Fruit fly (Drosophila melanogaster) whole organism, embryonic: Measurements from ENCODE around the gene Ugt36F1.

Source experiments
- Abd-B ChIP-seq: fragments of 200-800 bp; sonication (Bioruptor generic); optimal IDR thresholded peaks from 2 replicates; lab custom pipeline; 2018; ENCODE audit warnings: missing biosample characterization, mild to moderate bottlenecking, missing genetic modification characterization, moderate library complexity
- Aef1 ChIP-seq: fragments of 200-800 bp; sonication (Bioruptor generic); IDR thresholded peaks from 3 replicates; pipeline ENCODE4 v1.3.6; 2022; ENCODE audit warnings: missing biosample characterization, missing genetic modification characterization
- Atf3 ChIP-seq: fragments of 200-800 bp; sonication (Bioruptor generic); optimal IDR thresholded peaks from 3 replicates; lab custom pipeline; 2016; ENCODE audit warnings: missing biosample characterization, missing genetic modification characterization
- B-H1 ChIP-seq: fragments of 200-800 bp; sonication (Bioruptor generic); IDR thresholded peaks from 3 replicates; pipeline ENCODE4 v1.3.6; 2022; ENCODE audit warnings: missing biosample characterization, missing genetic modification characterization
- Bdp1 ChIP-seq: fragments of 200-800 bp; sonication (Bioruptor generic); optimal IDR thresholded peaks from 3 replicates; lab custom pipeline; 2016; ENCODE audit warnings: missing biosample characterization, missing genetic modification characterization
- CG11723 ChIP-seq: fragments of 200-800 bp; sonication (Bioruptor generic); optimal IDR thresholded peaks from 2 replicates; lab custom pipeline; 2017; ENCODE audit warnings: missing biosample characterization, mild to moderate bottlenecking, missing genetic modification characterization
- CG12104 ChIP-seq: fragments of 200-800 bp; sonication (Bioruptor generic); optimal IDR thresholded peaks from 3 replicates; lab custom pipeline; 2016; ENCODE audit warnings: missing biosample characterization, missing genetic modification characterization
- CG16779 ChIP-seq: fragments of 200-800 bp; sonication (Bioruptor generic); IDR thresholded peaks from 2 replicates; pipeline ENCODE4 v1.3.6; 2022; ENCODE audit warnings: missing biosample characterization, missing genetic modification characterization
- CG2889 ChIP-seq: fragments of 200-800 bp; sonication (Bioruptor generic); IDR thresholded peaks from 3 replicates; pipeline ENCODE4 v1.3.6; 2022; ENCODE audit warnings: missing biosample characterization, missing genetic modification characterization
- CG30020 ChIP-seq: fragments of 200-800 bp; optimal IDR thresholded peaks from 2 replicates; lab custom pipeline; 2019; ENCODE audit warnings: missing biosample characterization, mild to moderate bottlenecking, missing genetic modification characterization, moderate library complexity
- CG4404 ChIP-seq: fragments of 200-800 bp; sonication (Bioruptor generic); IDR thresholded peaks from 2 replicates; pipeline ENCODE4 v1.3.6; 2022; ENCODE audit warnings: missing biosample characterization, missing genetic modification characterization
- CG4617 ChIP-seq: fragments of 200-800 bp; sonication (Bioruptor generic); optimal IDR thresholded peaks from 3 replicates; lab custom pipeline; 2016; ENCODE audit warnings: missing biosample characterization, missing genetic modification characterization, borderline replicate concordance
- CG6175 ChIP-seq: fragments of 200-800 bp; sonication (Bioruptor generic); IDR thresholded peaks from 3 replicates; pipeline ENCODE4 v1.3.6; 2022; ENCODE audit warnings: missing biosample characterization, missing genetic modification characterization
- CG6689 ChIP-seq: fragments of 200-800 bp; sonication (Bioruptor generic); IDR thresholded peaks from 2 replicates; pipeline ENCODE4 v1.3.6; 2022; ENCODE audit warnings: missing biosample characterization, missing genetic modification characterization
- CG6791 ChIP-seq: fragments of 200-800 bp; sonication (Bioruptor generic); IDR thresholded peaks from 3 replicates; pipeline ENCODE4 v1.3.6; 2022; ENCODE audit warnings: missing biosample characterization, missing genetic modification characterization; ENCODE audit not compliant: partially characterized antibody
- CG7745 ChIP-seq: fragments of 200-800 bp; sonication (Bioruptor generic); optimal IDR thresholded peaks from 2 replicates; lab custom pipeline; 2018; ENCODE audit warnings: missing biosample characterization, mild to moderate bottlenecking, missing genetic modification characterization, moderate library complexity
- CG7928 ChIP-seq: fragments of 200-800 bp; sonication (Bioruptor generic); optimal IDR thresholded peaks from 2 replicates; lab custom pipeline; 2017; ENCODE audit warnings: missing biosample characterization, mild to moderate bottlenecking, missing genetic modification characterization
- CG9817 ChIP-seq: fragments of 200-800 bp; sonication (Bioruptor generic); optimal IDR thresholded peaks from 2 replicates; lab custom pipeline; 2018; ENCODE audit warnings: missing biosample characterization, mild to moderate bottlenecking, missing genetic modification characterization, moderate library complexity
- CG9932 ChIP-seq: fragments of 200-800 bp; sonication (Bioruptor generic); IDR thresholded peaks from 2 replicates; pipeline ENCODE4 v1.3.6; 2022; ENCODE audit warnings: missing biosample characterization, missing genetic modification characterization
- D19A ChIP-seq: fragments of 200-800 bp; optimal IDR thresholded peaks from 3 replicates; lab custom pipeline; 2019; ENCODE audit warnings: missing biosample characterization, mild to moderate bottlenecking, missing genetic modification characterization, moderate library complexity
- Dll ChIP-seq: fragments of 200-800 bp; sonication (Bioruptor generic); IDR thresholded peaks from 4 replicates; pipeline ENCODE4 v1.3.6; 2022; ENCODE audit warnings: missing biosample characterization, missing genetic modification characterization; ENCODE audit not compliant: partially characterized antibody
- Dp ChIP-seq: fragments of 200-800 bp; sonication (Bioruptor generic); optimal IDR thresholded peaks from 2 replicates; lab custom pipeline; 2018; ENCODE audit warnings: missing biosample characterization, mild to moderate bottlenecking, missing genetic modification characterization, moderate library complexity
- Eip74EF ChIP-seq, 2 experiments: fragments of 200-800 bp in 1 of 2; fragments of >200 bp in 1 of 2; sonication (Bioruptor generic) in 1 of 2; optimal IDR thresholded peaks; 2 replicates each; lab custom pipeline; 2017 to 2019; ENCODE audit warnings: missing biosample characterization in 2 of 2, missing genetic modification characterization in 2 of 2, mild to moderate bottlenecking in 1 of 2, moderate library complexity in 1 of 2
- HLH54F ChIP-seq: fragments of 200-800 bp; sonication (Bioruptor generic); optimal IDR thresholded peaks from 3 replicates; lab custom pipeline; 2016; ENCODE audit warnings: missing biosample characterization, missing genetic modification characterization
- HmgD ChIP-seq: fragments of 200-800 bp; sonication (Bioruptor generic); optimal IDR thresholded peaks from 3 replicates; lab custom pipeline; 2016; ENCODE audit warnings: missing biosample characterization, missing genetic modification characterization
- MESR4 ChIP-seq: fragments of 200-800 bp; sonication (Bioruptor generic); optimal IDR thresholded peaks from 2 replicates; lab custom pipeline; 2018; ENCODE audit warnings: missing biosample characterization, mild to moderate bottlenecking, missing genetic modification characterization, moderate library complexity
- Ptx1 ChIP-seq: fragments of 200-800 bp; sonication (Bioruptor generic); IDR thresholded peaks from 2 replicates; pipeline ENCODE4 v1.3.6; 2022; ENCODE audit warnings: missing biosample characterization, missing genetic modification characterization
- Rfx ChIP-seq: fragments of 200-800 bp; sonication (Bioruptor generic); IDR thresholded peaks from 2 replicates; pipeline ENCODE4 v1.3.6; 2022; ENCODE audit warnings: missing biosample characterization, missing genetic modification characterization
- Side ChIP-seq: fragments of 200-800 bp; sonication (Bioruptor generic); optimal IDR thresholded peaks from 2 replicates; lab custom pipeline; 2016; ENCODE audit warnings: missing biosample characterization, missing genetic modification characterization
- Sox100B ChIP-seq: fragments of 200-800 bp; sonication (Bioruptor generic); optimal IDR thresholded peaks from 3 replicates; lab custom pipeline; 2018; ENCODE audit warnings: missing biosample characterization, mild to moderate bottlenecking, missing genetic modification characterization
- Sry-δ ChIP-seq: fragments of 200-800 bp; sonication (Bioruptor generic); optimal IDR thresholded peaks from 2 replicates; lab custom pipeline; 2016; ENCODE audit warnings: missing biosample characterization, missing genetic modification characterization
- aop ChIP-seq: fragments of 200-800 bp; sonication (Bioruptor generic); IDR thresholded peaks from 2 replicates; pipeline ENCODE4 v1.3.6; 2022; ENCODE audit warnings: missing biosample characterization, missing genetic modification characterization
- cas ChIP-seq: fragments of 200-800 bp; sonication (Bioruptor generic); IDR thresholded peaks from 2 replicates; pipeline ENCODE4 v1.3.6; 2022; ENCODE audit warnings: missing biosample characterization, missing genetic modification characterization
- dm ChIP-seq: fragments of 200-800 bp; sonication (Bioruptor generic); optimal IDR thresholded peaks from 3 replicates; lab custom pipeline; 2016; ENCODE audit warnings: missing biosample characterization, missing genetic modification characterization
- eyg ChIP-seq: fragments of 200-800 bp; sonication (Bioruptor generic); optimal IDR thresholded peaks from 3 replicates; lab custom pipeline; 2016; ENCODE audit warnings: missing biosample characterization, missing genetic modification characterization
- inv ChIP-seq: fragments of 200-800 bp; sonication (Bioruptor generic); IDR thresholded peaks from 2 replicates; pipeline ENCODE4 v1.3.6; 2022; ENCODE audit warnings: missing biosample characterization, missing genetic modification characterization; ENCODE audit not compliant: partially characterized antibody
- mld ChIP-seq: fragments of 200-800 bp; sonication (Bioruptor generic); IDR thresholded peaks from 3 replicates; pipeline ENCODE4 v1.3.6; 2022; ENCODE audit warnings: missing biosample characterization, missing genetic modification characterization; ENCODE audit not compliant: partially characterized antibody
- nmo ChIP-seq: fragments of 200-800 bp; sonication (Bioruptor generic); optimal IDR thresholded peaks from 2 replicates; lab custom pipeline; 2018; ENCODE audit warnings: missing biosample characterization, mild to moderate bottlenecking, missing genetic modification characterization, moderate library complexity
- org-1 ChIP-seq: fragments of 200-800 bp; sonication (Bioruptor generic); optimal IDR thresholded peaks from 2 replicates; lab custom pipeline; 2017; ENCODE audit warnings: missing biosample characterization, missing genetic modification characterization
- otp ChIP-seq: fragments of 200-800 bp; sonication (Bioruptor generic); IDR thresholded peaks from 3 replicates; pipeline ENCODE4, ENCODE4 v1.3.6; 2022; ENCODE audit warnings: missing biosample characterization, missing genetic modification characterization
- pfk ChIP-seq: fragments of 200-800 bp; sonication (Bioruptor generic); optimal IDR thresholded peaks from 2 replicates; lab custom pipeline; 2018; ENCODE audit warnings: missing biosample characterization, mild to moderate bottlenecking, missing genetic modification characterization, moderate library complexity
- pho ChIP-seq: fragments of 200-800 bp; sonication (Bioruptor generic); optimal IDR thresholded peaks from 2 replicates; lab custom pipeline; 2016; ENCODE audit warnings: missing biosample characterization, missing genetic modification characterization
- pita ChIP-seq: fragments of 200-800 bp; sonication (Bioruptor generic); optimal IDR thresholded peaks from 2 replicates; lab custom pipeline; 2017; ENCODE audit warnings: missing biosample characterization, mild to moderate bottlenecking, missing genetic modification characterization
- seq ChIP-seq: fragments of 200-800 bp; sonication (Bioruptor generic); IDR thresholded peaks from 2 replicates; pipeline ENCODE4 v1.3.6; 2022; ENCODE audit warnings: missing biosample characterization, missing genetic modification characterization
- slbo ChIP-seq: fragments of 200-800 bp; sonication (Bioruptor generic); IDR thresholded peaks from 2 replicates; pipeline ENCODE4 v1.3.6; 2022; ENCODE audit warnings: missing biosample characterization, missing genetic modification characterization
- tio ChIP-seq: fragments of 200-800 bp; sonication (Bioruptor generic); optimal IDR thresholded peaks from 2 replicates; lab custom pipeline; 2017; ENCODE audit warnings: missing biosample characterization, missing genetic modification characterization, inconsistent platforms
- z ChIP-seq: fragments of 200-800 bp; sonication (Bioruptor generic); IDR thresholded peaks from 3 replicates; pipeline ENCODE4 v1.3.6; 2022; ENCODE audit warnings: missing biosample characterization, missing genetic modification characterization
- zen2 ChIP-seq: fragments of 200-800 bp; sonication (Bioruptor generic); IDR thresholded peaks from 3 replicates; pipeline ENCODE4 v1.3.6; 2022; ENCODE audit warnings: missing biosample characterization, missing genetic modification characterization; ENCODE audit not compliant: partially characterized antibody

The Ugt36F1 gene

dm6 chr2L:18830587-18831528, 11.7 kb downstream of the Ugt36F1 start, which contains the start of the genes CG17597 and ScpX (continued):
- peak; percentile 23 for TF ChIP-seq CG4617 (GFP tag; lab: Kevin White, UChicago)
- TF ChIP-seq seq (GFP tag; lab: Robert Waterston, UW), result no peak
- peak; percentile 26 for TF ChIP-seq D19A (tag; lab: Kevin White, UChicago)
- peak; percentile 13 for TF ChIP-seq Bdp1 (GFP tag; lab: Kevin White, UChicago)
- TF ChIP-seq Atf3 (GFP tag; lab: Kevin White, UChicago), result peak; percentile 55
- TF ChIP-seq Ptx1 (GFP tag; lab: Robert Waterston, UW), result peak; percentile 71
- TF ChIP-seq MESR4, result peak; percentile 74
- no peak for TF ChIP-seq CG6175 (GFP tag; lab: Robert Waterston, UW)
- peak; percentile 36 for TF ChIP-seq pho (GFP tag; lab: Kevin White, UChicago)
- peak; percentile 61 for TF ChIP-seq CG9932 (GFP tag; lab: Robert Waterston, UW)
- peak; percentile 81 for TF ChIP-seq zen2
- TF ChIP-seq aop (GFP tag; lab: Robert Waterston, UW), result no peak
- TF ChIP-seq Abd-B (GFP tag; lab: Kevin White, UChicago), result peak; percentile 69
- TF ChIP-seq HLH54F (GFP tag; lab: Kevin White, UChicago), result peak; percentile 68
- TF ChIP-seq inv (GFP tag; lab: Robert Waterston, UW), result peak; percentile 65
- TF ChIP-seq pfk (GFP tag; lab: Kevin White, UChicago), result peak; percentile 16
- no peak for TF ChIP-seq CG16779 (GFP tag; lab: Robert Waterston, UW)
- TF ChIP-seq CG12104 (GFP tag; lab: Kevin White, UChicago), result peak; percentile 71
- TF ChIP-seq nmo, result peak; percentile 81
- TF ChIP-seq mld (GFP tag; lab: Robert Waterston, UW), result peak; percentile 90
- peak; percentile 38 for TF ChIP-seq eyg (GFP tag; lab: Kevin White, UChicago)
- TF ChIP-seq Aef1 (GFP tag; lab: Robert Waterston, UW), result 0 out of 3 replicates have a peak, but pooled peaks have one; percentile 21
- TF ChIP-seq CG11723 (GFP tag; lab: Kevin White, UChicago), result no peak
- TF ChIP-seq slbo (GFP tag; lab: Robert Waterston, UW), result peak; percentile 67
- peak; percentile 35; the same call in 1 of the 2 replicates for TF ChIP-seq CG4404 (GFP tag; lab: Robert Waterston, UW)
- TF ChIP-seq tio (GFP tag; lab: Kevin White, UChicago), result no peak
- TF ChIP-seq z, result no peak
- no peak for TF ChIP-seq org-1 (GFP tag; lab: Kevin White, UChicago)
- no peak for TF ChIP-seq Eip74EF (GFP tag; optimal IDR thresholded peaks at IDR 0.05; lab: Kevin White, UChicago)
- no peak for TF ChIP-seq CG2889 (GFP tag; lab: Robert Waterston, UW)
- TF ChIP-seq Sox100B, result peak; percentile 54
- peak; percentile 62 for TF ChIP-seq Sry-δ (GFP tag; lab: Kevin White, UChicago)
- peak; percentile 83 for TF ChIP-seq Dll (GFP tag; lab: Robert Waterston, UW)
- TF ChIP-seq CG6689, result peak; percentile 62
- 0 out of 3 replicates have a peak, but pooled peaks have one; percentile 10 for TF ChIP-seq otp (GFP tag; lab: Robert Waterston, UW)
- peak; percentile 21 for TF ChIP-seq HmgD
- TF ChIP-seq B-H1 (GFP tag; lab: Robert Waterston, UW), result no peak; the same call in 2 of the 3 replicates
- TF ChIP-seq CG6791 (GFP tag; lab: Robert Waterston, UW), result peak; percentile 91
- peak; percentile 34 for TF ChIP-seq Side (GFP tag; lab: Kevin White, UChicago)
- TF ChIP-seq CG9817 (tag; lab: Kevin White, UChicago), result peak; percentile 76
- peak; percentile 99 for TF ChIP-seq CG7928 (GFP tag; lab: Kevin White, UChicago)
- no peak; the same call in 1 of the 2 replicates for TF ChIP-seq cas (GFP tag; lab: Robert Waterston, UW)
- no peak for TF ChIP-seq dm (GFP tag; lab: Kevin White, UChicago)
- peak; percentile 33 for TF ChIP-seq pita (GFP tag; lab: Kevin White, UChicago)
- TF ChIP-seq Rfx (GFP tag; lab: Robert Waterston, UW), result peak; percentile 57
- TF ChIP-seq CG30020 (tag; lab: Kevin White, UChicago), result peak; percentile 75
- no peak for TF ChIP-seq CG7745
- TF ChIP-seq Dp (GFP tag; lab: Kevin White, UChicago), result peak; percentile 85
